Worm (Caenorhabditis elegans): ENCODE data around the gene C09B9.85.
"Not testable (repeated sequence)": the region's sequence is repeated elsewhere in the genome, so short reads cannot be mapped to it uniquely, and the experiment has no call there.

The C09B9.85 gene

ce11 chrIV:5063297-5063696, 37.8 kb upstream of the C09B9.85 start (continued):
- TF ChIP-seq ztf-7 (tag; optimal IDR thresholded peaks at IDR 0.05) (no peak), ces-1 (GFP tag; optimal IDR thresholded peaks at IDR 0.05) (no peak), F37D6.2 (tag; optimal IDR thresholded peaks at IDR 0.05) (no peak), mxl-3 (GFP tag; optimal IDR thresholded peaks at IDR 0.05) (no peak), gei-8 (GFP tag; optimal IDR thresholded peaks at IDR 0.05) (no peak), snpc-4 (tag; optimal IDR thresholded peaks at IDR 0.05) (peak; percentile 80), ZK546.5 (tag; optimal IDR thresholded peaks at IDR 0.05) (no peak), nhr-237 (tag; optimal IDR thresholded peaks at IDR 0.05) (no peak), hif-1 (tag; optimal IDR thresholded peaks at IDR 0.05) (no peak), zip-11 (GFP tag; IDR thresholded peaks at IDR 0.05) (no peak), nhr-102 (tag; optimal IDR thresholded peaks at IDR 0.05) (peak; percentile 50)

- TF ChIP-seq mes-2 (tag; optimal IDR thresholded peaks at IDR 0.05; ENCODE audit: poor library complexity, severe bottlenecking); spr-1 (tag; optimal IDR thresholded peaks at IDR 0.05); ceh-82 (tag; optimal IDR thresholded peaks at IDR 0.05): not testable (repeated sequence)
Measured at ce11 chrIV:5062278-5062677, 36.7 kb upstream of the C09B9.85 start, which contains the start of gene msp-57. Gene msp-57, plus strand, starts transcription at chrIV:5062578.

- TF ChIP-seq pha-4 (GFP tag; IDR thresholded peaks at IDR 0.05): no peak
- TF ChIP-seq pha-4 (tag; optimal IDR thresholded peaks at IDR 0.05): no peak
- no peak for TF ChIP-seq dve-1 (tag; optimal IDR thresholded peaks at IDR 0.05; ENCODE audit: insufficient read depth)
- TF ChIP-seq nhr-41 (GFP tag; IDR thresholded peaks at IDR 0.05): no peak
- no peak for TF ChIP-seq unc-39 (tag; optimal IDR thresholded peaks at IDR 0.05)
- TF ChIP-seq zfp-2 (tag; optimal IDR thresholded peaks at IDR 0.05): no peak
- no peak for TF ChIP-seq set-16 (GFP tag; IDR thresholded peaks at IDR 0.05)
- TF ChIP-seq nhr-25 (tag; optimal IDR thresholded peaks at IDR 0.05; ENCODE audit: borderline replicate concordance, insufficient read depth): no peak
- no peak for TF ChIP-seq nhr-77 (tag; optimal IDR thresholded peaks at IDR 0.05)
- no peak for TF ChIP-seq nhr-6 (tag; optimal IDR thresholded peaks at IDR 0.05)
- no peak for TF ChIP-seq zag-1 (tag; optimal IDR thresholded peaks at IDR 0.05)
- no peak for TF ChIP-seq zfp-3 (GFP tag; conservative IDR thresholded peaks at IDR 0.05)
- TF ChIP-seq F44E2.7 (GFP tag; IDR thresholded peaks at IDR 0.05): no peak
- no peak for TF ChIP-seq mes-2 (tag; optimal IDR thresholded peaks at IDR 0.05; ENCODE audit: poor library complexity, severe bottlenecking)
Measured at ce11 chrIV:5060984-5061383, 35.4 kb upstream of the C09B9.85 start, which contains the start of gene C09B9.7. Gene C09B9.7, minus strand, starts transcription at chrIV:5061084.

ce11 chrIV:5055964-5056588, 30.5 kb upstream of the C09B9.85 start, which contains the start of gene msp-55:
Gene msp-55, minus strand, starts transcription at chrIV:5056014.
- no peak for TF ChIP-seq Y105C5A.15 (GFP tag; IDR thresholded peaks at IDR 0.05)
- no peak for TF ChIP-seq hlh-30 (tag; optimal IDR thresholded peaks at IDR 0.05; ENCODE audit: insufficient read depth)
- TF ChIP-seq ceh-44 (GFP tag; IDR thresholded peaks at IDR 0.05): no peak
- TF ChIP-seq attf-4 (tag; optimal IDR thresholded peaks at IDR 0.05): no peak
- TF ChIP-seq lim-7 (GFP tag; IDR thresholded peaks at IDR 0.05): no peak
- TF ChIP-seq mdt-29 (GFP tag; IDR thresholded peaks at IDR 0.05): no peak
- TF ChIP-seq rbr-2 (tag; optimal IDR thresholded peaks at IDR 0.05): no peak
- no peak for TF ChIP-seq fos-1 (tag; optimal IDR thresholded peaks at IDR 0.05)
- no peak for TF ChIP-seq F37D6.2 (tag; optimal IDR thresholded peaks at IDR 0.05)
- no peak for TF ChIP-seq pqm-1 (tag; optimal IDR thresholded peaks at IDR 0.05)
- TF ChIP-seq hif-1 (tag; optimal IDR thresholded peaks at IDR 0.05): no peak
- TF ChIP-seq nhr-41 (GFP tag; IDR thresholded peaks at IDR 0.05): no peak
- TF ChIP-seq T20F7.1 (GFP tag; optimal IDR thresholded peaks at IDR 0.05): no peak
- no peak for TF ChIP-seq nhr-6 (tag; optimal IDR thresholded peaks at IDR 0.05)
- no peak for TF ChIP-seq nhr-111 (GFP tag; optimal IDR thresholded peaks at IDR 0.05)
